Fruit fly (Drosophila melanogaster) whole organism, embryonic: ENCODE measurements around the gene CG14221.

Experiments used
- BtbVII ChIP-seq: fragments of 200-800 bp; sonication (Bioruptor generic); optimal IDR thresholded peaks from 3 replicates; lab custom pipeline; 2017; ENCODE audit warnings: missing biosample characterization, mild to moderate bottlenecking, missing genetic modification characterization
- CG11723 ChIP-seq: fragments of 200-800 bp; sonication (Bioruptor generic); optimal IDR thresholded peaks from 2 replicates; lab custom pipeline; 2017; ENCODE audit warnings: missing biosample characterization, mild to moderate bottlenecking, missing genetic modification characterization
- CG12071 ChIP-seq: fragments of 200-800 bp; sonication (Bioruptor generic); optimal IDR thresholded peaks from 3 replicates; lab custom pipeline; 2018; ENCODE audit warnings: missing biosample characterization, mild to moderate bottlenecking, missing genetic modification characterization
- CG15269 ChIP-seq: fragments of 200-800 bp; sonication (Bioruptor generic); optimal IDR thresholded peaks from 2 replicates; lab custom pipeline; 2018; ENCODE audit warnings: missing biosample characterization, mild to moderate bottlenecking, missing genetic modification characterization, moderate library complexity
- CG7745 ChIP-seq: fragments of 200-800 bp; sonication (Bioruptor generic); optimal IDR thresholded peaks from 2 replicates; lab custom pipeline; 2018; ENCODE audit warnings: missing biosample characterization, mild to moderate bottlenecking, missing genetic modification characterization, moderate library complexity
- NfI ChIP-seq: fragments of 200-800 bp; sonication (Bioruptor generic); optimal IDR thresholded peaks from 3 replicates; lab custom pipeline; 2018; ENCODE audit warnings: missing biosample characterization, mild to moderate bottlenecking, missing genetic modification characterization, moderate library complexity
- crp ChIP-seq, 2 experiments: fragments of 200-800 bp; sonication (Bioruptor generic); optimal IDR thresholded peaks; 2 replicates in 1 of 2; 3 replicates in 1 of 2; lab custom pipeline; 2017; ENCODE audit warnings: missing biosample characterization in 2 of 2, missing genetic modification characterization in 2 of 2, mild to moderate bottlenecking in 1 of 2, moderate library complexity in 1 of 2
- cwo ChIP-seq: fragments of 200-800 bp; sonication (Bioruptor generic); optimal IDR thresholded peaks from 3 replicates; lab custom pipeline; 2017; ENCODE audit warnings: missing biosample characterization, missing genetic modification characterization, mild to moderate bottlenecking, moderate library complexity, missing genetic modification reagents
- fru ChIP-seq: fragments of >200 bp; optimal IDR thresholded peaks from 2 replicates; lab custom pipeline; 2017
- gcm2 ChIP-seq: fragments of 200-800 bp; sonication (Bioruptor generic); optimal IDR thresholded peaks from 2 replicates; lab custom pipeline; 2016; ENCODE audit warnings: missing biosample characterization, missing genetic modification characterization
- gsb-n ChIP-seq: fragments of 200-800 bp; sonication (Bioruptor generic); optimal IDR thresholded peaks from 3 replicates; lab custom pipeline; 2018; ENCODE audit warnings: missing biosample characterization, mild to moderate bottlenecking, missing genetic modification characterization
- jing ChIP-seq: fragments of 200-800 bp; sonication (Bioruptor generic); optimal IDR thresholded peaks from 2 replicates; lab custom pipeline; 2018; ENCODE audit warnings: missing biosample characterization, mild to moderate bottlenecking, missing genetic modification characterization
- sug ChIP-seq: fragments of 200-800 bp; optimal IDR thresholded peaks from 2 replicates; lab custom pipeline; 2019; ENCODE audit warnings: missing biosample characterization, mild to moderate bottlenecking, missing genetic modification characterization, moderate library complexity

- TF ChIP-seq crp (GFP tag; optimal IDR thresholded peaks at IDR 0.05; lab: Kevin White, UChicago): no peak
- no peak for TF ChIP-seq CG15269
- TF ChIP-seq sug (tag; lab: Kevin White, UChicago): no peak
- TF ChIP-seq gcm2 (GFP tag; lab: Kevin White, UChicago): no peak
- no peak for TF ChIP-seq CG7745
- no peak for TF ChIP-seq fru (lab: Kevin White, UChicago)
- TF ChIP-seq CG12071 (GFP tag; lab: Kevin White, UChicago): no peak
- TF ChIP-seq CG11723: no peak
- TF ChIP-seq cwo (GFP tag; lab: Kevin White, UChicago): no peak
- TF ChIP-seq gsb-n (tag; lab: Kevin White, UChicago): no peak
- no peak for TF ChIP-seq NfI (GFP tag; lab: Kevin White, UChicago)
- no peak for TF ChIP-seq BtbVII (GFP tag; lab: Kevin White, UChicago)
- no peak for TF ChIP-seq jing (GFP tag; lab: Kevin White, UChicago)
These were observed 43.0 kb downstream of the CG14221 start for dm6 chrX:19577940-19578632.
